Fruit fly (Drosophila melanogaster): ENCODE results near the gene CG7368.

Gene CG7368

DNA sequence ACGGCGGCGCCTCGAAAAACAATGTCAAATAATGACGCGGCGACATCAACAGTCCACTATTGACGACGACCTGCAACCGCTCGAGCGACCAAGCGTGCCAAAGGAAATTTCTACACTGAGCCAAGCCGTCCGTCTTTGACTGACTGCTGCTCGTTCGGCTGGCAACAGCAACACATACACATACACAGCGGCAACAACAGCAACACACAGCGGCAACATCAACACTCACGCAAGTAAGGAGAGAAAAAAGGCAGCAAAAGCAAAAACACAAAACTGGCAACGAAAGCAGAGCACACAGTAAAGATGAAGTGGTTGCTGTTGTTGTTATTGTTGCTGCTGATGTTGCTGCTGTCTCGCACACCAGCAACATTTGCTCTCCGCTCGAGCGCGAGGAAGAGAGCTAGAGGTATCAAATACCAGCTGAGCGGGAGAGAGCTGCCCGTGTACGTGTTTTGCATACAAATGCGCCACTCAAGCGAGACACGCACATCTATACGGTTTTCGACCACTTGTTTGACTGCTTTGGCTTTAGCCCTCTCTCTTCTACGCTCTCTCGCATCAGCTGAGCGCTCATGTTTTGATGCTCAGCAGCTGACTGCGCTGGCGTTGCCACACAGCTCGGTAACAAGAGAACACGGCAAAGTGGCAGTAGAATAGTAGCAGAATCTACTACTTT lies 43.9 kb upstream of the CG7368 start (continued):
- TF ChIP-seq CG6689 (GFP tag; IDR thresholded peaks at IDR 0.05) (0 out of 2 replicates have a peak, but pooled peaks have one; percentile 34), D19B (GFP tag; optimal IDR thresholded peaks at IDR 0.05) (no peak), CG4360 (GFP tag; IDR thresholded peaks at IDR 0.05) (peak; percentile 98), CG14014 (GFP tag; IDR thresholded peaks at IDR 0.05) (peak; percentile 6; the same call in 1 of the 2 replicates), CkIIα-i1 (GFP tag; IDR thresholded peaks at IDR 0.05) (no peak), CG14965 (GFP tag; optimal IDR thresholded peaks at IDR 0.05; ENCODE audit: borderline replicate concordance) (no peak), dpn (GFP tag; optimal IDR thresholded peaks at IDR 0.05) (peak in 1 of 2 experiments; percentile 10), bab2 (GFP tag; optimal IDR thresholded peaks at IDR 0.05) (no peak), ab (GFP tag; optimal IDR thresholded peaks at IDR 0.05) (no peak), HmgD (GFP tag; optimal IDR thresholded peaks at IDR 0.05) (peak; percentile 20), gsb-n (tag; optimal IDR thresholded peaks at IDR 0.05) (peak; percentile 14), hbn (GFP tag; IDR thresholded peaks at IDR 0.05; ENCODE audit: partially characterized antibody) (peak; percentile 80), ci (GFP tag; IDR thresholded peaks at IDR 0.05) (peak; percentile 74), Abd-B (GFP tag; optimal IDR thresholded peaks at IDR 0.05) (no peak), CG4707 (GFP tag; optimal IDR thresholded peaks at IDR 0.05) (no peak), pho (GFP tag; optimal IDR thresholded peaks at IDR 0.05) (no peak), Bgb (GFP tag; IDR thresholded peaks at IDR 0.05; ENCODE audit: partially characterized antibody) (peak; percentile 43; the same call in 1 of the 2 replicates), Awh (GFP tag; IDR thresholded peaks at IDR 0.05) (no peak), sna (GFP tag; IDR thresholded peaks at IDR 0.05; ENCODE audit: partially characterized antibody) (peak; percentile 82), az2 (GFP tag; optimal IDR thresholded peaks at IDR 0.05) (no peak), CG13775 (GFP tag; optimal IDR thresholded peaks at IDR 0.05) (no peak), HLH3B (GFP tag; IDR thresholded peaks at IDR 0.05) (0 out of 2 replicates have a peak, but pooled peaks have one; percentile 11), Hmr (GFP tag; optimal IDR thresholded peaks at IDR 0.05) (peak; percentile 63), CG8281 (tag; optimal IDR thresholded peaks at IDR 0.05) (no peak), Ptx1 (GFP tag; IDR thresholded peaks at IDR 0.05) (no peak), rib (GFP tag; IDR thresholded peaks at IDR 0.05) (peak; percentile 82), pum (GFP tag; optimal IDR thresholded peaks at IDR 0.05) (no peak), CG16863 (GFP tag; optimal IDR thresholded peaks at IDR 0.05) (no peak), phol (tag; optimal IDR thresholded peaks at IDR 0.05) (no peak), twi (tag; optimal IDR thresholded peaks at IDR 0.05) (no peak), danr (GFP tag; IDR thresholded peaks at IDR 0.05) (no peak), vnd (GFP tag; IDR thresholded peaks at IDR 0.05; ENCODE audit: partially characterized antibody) (no peak), zen (tag; optimal IDR thresholded peaks at IDR 0.05) (no peak), Bdp1 (GFP tag; optimal IDR thresholded peaks at IDR 0.05) (no peak), CG34224 (GFP tag; IDR thresholded peaks at IDR 0.05; ENCODE audit: partially characterized antibody) (peak; percentile 94), jigr1 (GFP tag; IDR thresholded peaks at IDR 0.05) (no peak), CG10654 (GFP tag; optimal IDR thresholded peaks at IDR 0.05) (no peak), Hr78 (GFP tag; optimal IDR thresholded peaks at IDR 0.05) (peak in 1 of 2 experiments; percentile 66), chif (GFP tag; optimal IDR thresholded peaks at IDR 0.05) (no peak), CG14710 (tag; optimal IDR thresholded peaks at IDR 0.05) (peak; percentile 3), CG10565 (GFP tag; optimal IDR thresholded peaks at IDR 0.05) (no peak), CG8944 (GFP tag; optimal IDR thresholded peaks at IDR 0.05) (no peak), CG6854 (GFP tag; optimal IDR thresholded peaks at IDR 0.05) (peak; percentile 29), CG1233 (GFP tag; optimal IDR thresholded peaks at IDR 0.05) (no peak), unpg (GFP tag; optimal IDR thresholded peaks at IDR 0.05) (peak; percentile 11), Mrtf (GFP tag; IDR thresholded peaks at IDR 0.05) (no peak), CG13287 (GFP tag; IDR thresholded peaks at IDR 0.05; ENCODE audit: partially characterized antibody) (peak; percentile 80), inv (GFP tag; IDR thresholded peaks at IDR 0.05; ENCODE audit: partially characterized antibody) (peak; percentile 23; the same call in 1 of the 2 replicates), Neu2 (GFP tag; optimal IDR thresholded peaks at IDR 0.05; ENCODE audit: borderline replicate concordance) (no peak)

Data from whole organism, embryonic.